Fruit fly (Drosophila melanogaster) Kc167 (cell line): Measurements from ENCODE around the gene Galphaf.

Experiments
- Myc ChIP-seq: fragments of >200 bp; optimal IDR thresholded peaks from 2 replicates; lab custom pipeline; 2017; ENCODE audit warnings: missing external identifiers
- Sin3A ChIP-seq: fragments of >200 bp; optimal IDR thresholded peaks from 2 replicates; lab custom pipeline; 2018; ENCODE audit warnings: missing external identifiers
- h ChIP-seq: fragments of >200 bp; optimal IDR thresholded peaks from 3 replicates; lab custom pipeline; 2018; ENCODE audit warnings: missing external identifiers
- insv ChIP-seq: fragments of >200 bp; optimal IDR thresholded peaks from 3 replicates; lab custom pipeline; 2018; ENCODE audit warnings: missing external identifiers
- psq ChIP-seq: fragments of >200 bp; optimal IDR thresholded peaks from 2 replicates; lab custom pipeline; 2017; ENCODE audit warnings: missing external identifiers
- ttk ChIP-seq: sonication (Bioruptor generic); optimal IDR thresholded peaks from 2 replicates; lab custom pipeline; 2017; ENCODE audit warnings: missing external identifiers

The Galphaf gene

dm6 chr3L:16638639-16639388 lies 28.9 kb downstream of the Galphaf start:
- TF ChIP-seq ttk (no peak), Sin3A (lab: Kevin White, UChicago) (no peak), psq (lab: Kevin White, UChicago) (no peak), insv (no peak), Myc (lab: Kevin White, UChicago) (no peak), h (no peak)

dm6 chr3L:16635566-16636210 lies 32.0 kb downstream of the Galphaf start:
- no peak for TF ChIP-seq Sin3A (lab: Kevin White, UChicago)
- no peak for TF ChIP-seq h
- no peak for TF ChIP-seq ttk

dm6 chr3L:16634529-16634928 lies 33.2 kb downstream of the Galphaf start:
- no peak for TF ChIP-seq psq (lab: Kevin White, UChicago)
- TF ChIP-seq insv = no peak
- TF ChIP-seq h = no peak
- TF ChIP-seq ttk = no peak
- no peak for TF ChIP-seq Sin3A (lab: Kevin White, UChicago)
- TF ChIP-seq Myc (lab: Kevin White, UChicago) = no peak

- TF ChIP-seq insv (no peak), Myc (lab: Kevin White, UChicago) (no peak), ttk (no peak), h (no peak)
Observed at dm6 chr3L:16634091-16634490, 33.6 kb downstream of the Galphaf start.

- TF ChIP-seq Sin3A (lab: Kevin White, UChicago) = no peak
- TF ChIP-seq h = no peak
- TF ChIP-seq insv = no peak
- no peak for TF ChIP-seq psq (lab: Kevin White, UChicago)
- TF ChIP-seq Myc (lab: Kevin White, UChicago) = no peak
Observed at dm6 chr3L:16631844-16632537, 35.7 kb downstream of the Galphaf start.

- TF ChIP-seq ttk = no peak
- TF ChIP-seq Sin3A (lab: Kevin White, UChicago) = no peak
- no peak for TF ChIP-seq Myc (lab: Kevin White, UChicago)
- no peak for TF ChIP-seq insv
- no peak for TF ChIP-seq h
- TF ChIP-seq psq (lab: Kevin White, UChicago) = no peak
Observed at dm6 chr3L:16629793-16630192, 37.9 kb downstream of the Galphaf start.

- TF ChIP-seq psq (lab: Kevin White, UChicago) (no peak), insv (no peak), Myc (lab: Kevin White, UChicago) (no peak), ttk (no peak), h (no peak), Sin3A (lab: Kevin White, UChicago) (no peak)
Observed at dm6 chr3L:16626199-16626598, 41.5 kb downstream of the Galphaf start.

- TF ChIP-seq Myc (lab: Kevin White, UChicago) (no peak), Sin3A (lab: Kevin White, UChicago) (no peak), psq (lab: Kevin White, UChicago) (no peak), ttk (no peak), insv (no peak), h (no peak)
Observed at dm6 chr3L:16615132-16615709, 52.5 kb downstream of the Galphaf start, which contains the start of gene Mo25. Mo25 (minus strand) TSS chr3L:16615472.

- TF ChIP-seq h = no peak
- no peak for TF ChIP-seq psq (lab: Kevin White, UChicago)
- no peak for TF ChIP-seq Myc (lab: Kevin White, UChicago)
- no peak for TF ChIP-seq ttk
- no peak for TF ChIP-seq Sin3A (lab: Kevin White, UChicago)
- no peak for TF ChIP-seq insv
Observed at dm6 chr3L:16612972-16613371, 54.8 kb downstream of the Galphaf start.
